Worm (Caenorhabditis elegans) whole organism, mixed stage, embryonic: Measurements from ENCODE around the gene mpz-1.

ENCODE experiments used
- blmp-1 ChIP-seq: fragments of 150-350 bp; optimal IDR thresholded peaks from 2 replicates; lab custom pipeline; 2014; ENCODE audit warnings: missing biosample characterization, missing genetic modification characterization
- ceh-43 ChIP-seq: fragments of 200-800 bp; sonication (Bioruptor generic); optimal IDR thresholded peaks from 2 replicates; lab custom pipeline; 2018; ENCODE audit warnings: mild to moderate bottlenecking, missing genetic modification characterization, moderate library complexity, missing compliant biosample characterization
- ces-1 ChIP-seq: fragments of 150-350 bp; optimal IDR thresholded peaks from 2 replicates; lab custom pipeline; 2014; ENCODE audit warnings: missing biosample characterization, missing genetic modification reagents, missing genetic modification characterization
- elt-3 ChIP-seq: fragments of 150-350 bp; optimal IDR thresholded peaks from 2 replicates; lab custom pipeline; 2014; ENCODE audit warnings: missing biosample characterization, missing genetic modification characterization
- lin-13 ChIP-seq: fragments of 150-350 bp; optimal IDR thresholded peaks from 2 replicates; lab custom pipeline; 2014; ENCODE audit warnings: missing biosample characterization, missing genetic modification characterization
- lsy-2 ChIP-seq: fragments of 150-350 bp; optimal IDR thresholded peaks from 2 replicates; lab custom pipeline; 2014; ENCODE audit warnings: missing biosample characterization, missing genetic modification characterization
- nhr-12 ChIP-seq: fragments of 150-350 bp; optimal IDR thresholded peaks from 2 replicates; lab custom pipeline; 2014; ENCODE audit warnings: missing biosample characterization, missing genetic modification characterization
- nhr-28 ChIP-seq: fragments of 150-350 bp; optimal IDR thresholded peaks from 2 replicates; lab custom pipeline; 2014; ENCODE audit warnings: missing biosample characterization, missing genetic modification characterization
- nhr-76 ChIP-seq: sonication (generic microtip); optimal IDR thresholded peaks from 2 replicates; lab custom pipeline; 2017; ENCODE audit warnings: missing biosample characterization, missing genetic modification characterization
- snpc-4 ChIP-seq: fragments of 150-350 bp; optimal IDR thresholded peaks from 2 replicates; lab custom pipeline; 2014; ENCODE audit warnings: missing biosample characterization, missing genetic modification characterization
- sptf-1 ChIP-seq: sonication (generic microtip); optimal IDR thresholded peaks from 2 replicates; lab custom pipeline; 2017; ENCODE audit warnings: mild to moderate bottlenecking, missing genetic modification characterization, moderate library complexity, missing compliant biosample characterization
- unc-39 ChIP-seq: fragments of 150-350 bp; optimal IDR thresholded peaks from 2 replicates; lab custom pipeline; 2014; ENCODE audit warnings: missing biosample characterization, missing genetic modification characterization
- unc-62 ChIP-seq: fragments of 150-350 bp; optimal IDR thresholded peaks from 2 replicates; lab custom pipeline; 2014; ENCODE audit warnings: missing biosample characterization, missing genetic modification reagents, missing genetic modification characterization
- ztf-11 ChIP-seq: fragments of 150-350 bp; optimal IDR thresholded peaks from 2 replicates; lab custom pipeline; 2014; ENCODE audit warnings: missing biosample characterization, missing genetic modification characterization

ce11 chrII:10706038-10706437 is 71.9 kb downstream of the mpz-1 start:
- no peak for TF ChIP-seq elt-3 (tag; lab: Kevin White, UChicago)
- TF ChIP-seq nhr-76, result no peak
- no peak for TF ChIP-seq ztf-11 (tag; lab: Kevin White, UChicago)
- no peak for TF ChIP-seq ceh-43 (GFP tag; lab: Kevin White, UChicago)
- TF ChIP-seq unc-62, result no peak
- no peak for TF ChIP-seq lin-13 (tag; lab: Kevin White, UChicago)
- no peak for TF ChIP-seq ces-1 (GFP tag; lab: Kevin White, UChicago)
- TF ChIP-seq lsy-2 (tag; lab: Kevin White, UChicago), result no peak
- TF ChIP-seq snpc-4 (tag; lab: Kevin White, UChicago), result no peak
- no peak for TF ChIP-seq unc-39
- TF ChIP-seq nhr-28 (tag; lab: Kevin White, UChicago), result no peak
- TF ChIP-seq nhr-12 (tag; lab: Kevin White, UChicago), result no peak
- TF ChIP-seq sptf-1 (tag; lab: Kevin White, UChicago), result no peak
- no peak for TF ChIP-seq blmp-1 (tag; lab: Kevin White, UChicago)
